Worm (Caenorhabditis elegans) whole organism, young adult: Measurements from ENCODE around the gene C09E7.4.

Experiments
- F10E7.11 ChIP-seq: sonication (generic microtip); optimal IDR thresholded peaks from 2 replicates; lab custom pipeline; 2017; ENCODE audit warnings: mild to moderate bottlenecking, missing genetic modification characterization, moderate library complexity, missing compliant biosample characterization
- Y53G8AR.9 ChIP-seq: fragments of 200-800 bp; sonication (Bioruptor generic); conservative IDR thresholded peaks from 2 replicates; pipeline ENCODE4 v1.3.6; 2022; ENCODE audit warnings: missing genetic modification reagents, missing genetic modification characterization, missing compliant biosample characterization
- Y67H2A.10 ChIP-seq: fragments of 200-800 bp; sonication (Bioruptor generic); conservative IDR thresholded peaks from 2 replicates; pipeline ENCODE4 v1.3.6; 2022; ENCODE audit warnings: missing genetic modification reagents, missing genetic modification characterization, missing compliant biosample characterization
- attf-3 ChIP-seq: fragments of 200-800 bp; sonication (Bioruptor generic); conservative IDR thresholded peaks from 2 replicates; pipeline ENCODE4 v1.3.6; 2022; ENCODE audit warnings: missing genetic modification reagents, missing genetic modification characterization, missing compliant biosample characterization
- attf-5 ChIP-seq: fragments of 200-800 bp; sonication (Bioruptor generic); optimal IDR thresholded peaks from 2 replicates; lab custom pipeline; 2018; ENCODE audit warnings: mild to moderate bottlenecking, missing genetic modification characterization, missing compliant biosample characterization
- ceh-100 ChIP-seq: fragments of 200-800 bp; sonication (Bioruptor generic); IDR thresholded peaks from 2 replicates; pipeline ENCODE4 v1.3.6; 2022; ENCODE audit warnings: missing genetic modification reagents, missing genetic modification characterization, missing compliant biosample characterization
- chd-7 ChIP-seq: sonication (generic microtip); optimal IDR thresholded peaks from 2 replicates; lab custom pipeline; 2016; ENCODE audit warnings: mild to moderate bottlenecking, missing genetic modification characterization, moderate library complexity, missing compliant biosample characterization
- ets-4 ChIP-seq: fragments of 200-800 bp; sonication (Bioruptor generic); optimal IDR thresholded peaks from 2 replicates; lab custom pipeline; 2018; ENCODE audit warnings: mild to moderate bottlenecking, missing genetic modification characterization, missing compliant biosample characterization
- mel-28 ChIP-seq: sonication (generic microtip); optimal IDR thresholded peaks from 2 replicates; lab custom pipeline; 2016; ENCODE audit warnings: borderline replicate concordance, mild to moderate bottlenecking, missing genetic modification characterization, missing compliant biosample characterization
- nhr-90 ChIP-seq: sonication (generic microtip); optimal IDR thresholded peaks from 2 replicates; lab custom pipeline; 2016; ENCODE audit warnings: missing genotype, mild to moderate bottlenecking, missing genetic modification characterization, missing compliant biosample characterization
- unc-62 ChIP-seq: fragments of 150-350 bp; optimal IDR thresholded peaks from 2 replicates; lab custom pipeline; 2014; ENCODE audit warnings: missing biosample characterization, missing genetic modification reagents, missing genetic modification characterization
- ztf-28 ChIP-seq: fragments of 200-800 bp; sonication (Bioruptor generic); IDR thresholded peaks from 2 replicates; pipeline ENCODE4 v1.3.6; 2022; ENCODE audit warnings: missing genetic modification reagents, missing genetic modification characterization, missing compliant biosample characterization

DNA sequence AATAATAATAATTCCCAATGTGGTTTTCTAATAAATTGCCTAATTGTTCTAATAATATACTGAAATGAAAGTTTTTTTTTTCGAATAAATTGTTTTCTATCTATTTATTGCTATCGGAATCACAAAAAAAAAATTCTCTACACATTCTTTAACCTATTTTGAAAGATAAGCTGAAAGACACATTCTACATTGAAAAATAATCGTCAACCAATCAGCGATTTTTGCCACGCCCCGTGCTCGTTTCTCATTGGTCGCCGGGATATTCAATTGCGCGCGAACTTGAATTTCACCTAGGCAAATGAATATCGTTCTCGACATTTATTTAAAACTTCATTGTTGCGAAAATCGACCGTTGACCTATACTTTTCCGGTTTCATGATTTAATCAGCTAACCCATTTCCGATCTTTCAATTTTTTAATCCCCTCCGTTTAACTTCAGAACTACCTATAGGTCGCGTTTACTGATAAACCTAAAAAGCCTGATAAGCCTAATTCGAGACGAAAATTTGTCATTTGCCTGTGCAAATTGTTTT is 36.7 kb downstream of the C09E7.4 start, which contains the start of gene F23F12.3:
- TF ChIP-seq mel-28 (tag; lab: Kevin White, UChicago) (no peak), ets-4 (GFP tag; lab: Kevin White, UChicago) (no peak), Y53G8AR.9 (no peak), ceh-100 (GFP tag; lab: Robert Waterston, UW) (no peak), unc-62 (GFP tag; lab: Kevin White, UChicago) (no peak), F10E7.11 (tag; lab: Kevin White, UChicago) (no peak), attf-3 (GFP tag; lab: Robert Waterston, UW) (no peak), ztf-28 (GFP tag; lab: Robert Waterston, UW) (no peak), Y67H2A.10 (GFP tag; lab: Robert Waterston, UW) (no peak), nhr-90 (tag; lab: Kevin White, UChicago) (no peak), chd-7 (tag; lab: Kevin White, UChicago) (no peak), attf-5 (GFP tag; lab: Kevin White, UChicago) (no peak)
